Fruit fly (Drosophila melanogaster) whole organism, embryonic: ENCODE measurements around the gene CG5793.

Source experiments
- Abd-B ChIP-seq: fragments of 200-800 bp; sonication (Bioruptor generic); optimal IDR thresholded peaks from 2 replicates; lab custom pipeline; 2018; ENCODE audit warnings: missing biosample characterization, mild to moderate bottlenecking, missing genetic modification characterization, moderate library complexity
- Ada2b ChIP-seq: fragments of 200-800 bp; sonication (Bioruptor generic); IDR thresholded peaks from 2 replicates; pipeline ENCODE4 v1.3.6; 2022; ENCODE audit warnings: missing biosample characterization, missing genetic modification characterization
- Antp ChIP-seq: fragments of 200-800 bp; sonication (Bioruptor generic); optimal IDR thresholded peaks from 3 replicates; lab custom pipeline; 2016; ENCODE audit warnings: missing biosample characterization, missing genetic modification characterization
- CG10462 ChIP-seq: fragments of 200-800 bp; sonication (Bioruptor generic); optimal IDR thresholded peaks from 2 replicates; lab custom pipeline; 2016; ENCODE audit warnings: missing biosample characterization, missing genetic modification characterization
- CG14667 ChIP-seq: fragments of 200-800 bp; sonication (Bioruptor generic); IDR thresholded peaks from 2 replicates; pipeline ENCODE4 v1.3.6; 2022; ENCODE audit warnings: missing biosample characterization, missing genetic modification characterization
- CG15073 ChIP-seq: fragments of 200-800 bp; sonication (Bioruptor generic); optimal IDR thresholded peaks from 2 replicates; lab custom pipeline; 2016; ENCODE audit warnings: missing biosample characterization, missing genetic modification characterization
- CG17385 ChIP-seq: fragments of 200-800 bp; sonication (Bioruptor generic); optimal IDR thresholded peaks from 3 replicates; lab custom pipeline; 2018; ENCODE audit warnings: missing biosample characterization, mild to moderate bottlenecking, missing genetic modification characterization
- CG2116 ChIP-seq: fragments of 200-800 bp; sonication (Bioruptor generic); optimal IDR thresholded peaks from 3 replicates; lab custom pipeline; 2018; ENCODE audit warnings: missing biosample characterization, mild to moderate bottlenecking, missing genetic modification characterization
- CG2875 ChIP-seq: fragments of 200-800 bp; sonication (Bioruptor generic); optimal IDR thresholded peaks from 2 replicates; lab custom pipeline; 2017; ENCODE audit warnings: missing biosample characterization, mild to moderate bottlenecking, missing genetic modification characterization, missing genetic modification reagents
- CG30431 ChIP-seq: fragments of 200-800 bp; sonication (Bioruptor generic); optimal IDR thresholded peaks from 2 replicates; lab custom pipeline; 2017; ENCODE audit warnings: missing biosample characterization, missing genetic modification characterization
- CG5245 ChIP-seq: fragments of 200-800 bp; sonication (Bioruptor generic); optimal IDR thresholded peaks from 3 replicates; lab custom pipeline; 2016; ENCODE audit warnings: missing biosample characterization, missing genetic modification characterization
- CG6175 ChIP-seq: fragments of 200-800 bp; sonication (Bioruptor generic); IDR thresholded peaks from 3 replicates; pipeline ENCODE4 v1.3.6; 2022; ENCODE audit warnings: missing biosample characterization, missing genetic modification characterization
- CG6683 ChIP-seq: fragments of 200-800 bp; sonication (Bioruptor generic); optimal IDR thresholded peaks from 2 replicates; lab custom pipeline; 2017; ENCODE audit warnings: missing biosample characterization, mild to moderate bottlenecking, missing genetic modification characterization, missing genetic modification reagents
- CG8765 ChIP-seq: fragments of 200-800 bp; sonication (Bioruptor generic); IDR thresholded peaks from 2 replicates; pipeline ENCODE4 v1.3.6; 2022; ENCODE audit warnings: missing biosample characterization, missing genetic modification characterization
- CG9215 ChIP-seq: fragments of 200-800 bp; sonication (Bioruptor generic); IDR thresholded peaks from 2 replicates; pipeline ENCODE4 v1.3.6; 2022; ENCODE audit warnings: missing biosample characterization, missing genetic modification characterization
- Dp ChIP-seq: fragments of 200-800 bp; sonication (Bioruptor generic); optimal IDR thresholded peaks from 2 replicates; lab custom pipeline; 2018; ENCODE audit warnings: missing biosample characterization, mild to moderate bottlenecking, missing genetic modification characterization, moderate library complexity
- Hmr ChIP-seq: fragments of 200-800 bp; sonication (Bioruptor generic); optimal IDR thresholded peaks from 3 replicates; lab custom pipeline; 2017; ENCODE audit warnings: mild to moderate bottlenecking, missing biosample characterization, missing genetic modification reagents, missing genetic modification characterization
- Hmx ChIP-seq: fragments of 200-800 bp; sonication (Bioruptor generic); optimal IDR thresholded peaks from 2 replicates; lab custom pipeline; 2016; ENCODE audit warnings: missing biosample characterization, missing genetic modification characterization
- Kr ChIP-seq: fragments of 200-800 bp; sonication (Bioruptor generic); optimal IDR thresholded peaks from 2 replicates; lab custom pipeline; 2017; ENCODE audit warnings: missing biosample characterization, mild to moderate bottlenecking, missing genetic modification characterization
- Myb ChIP-seq: fragments of 200-800 bp; sonication (Bioruptor generic); optimal IDR thresholded peaks from 2 replicates; lab custom pipeline; 2016; ENCODE audit warnings: missing biosample characterization, missing genetic modification characterization
- Six4 ChIP-seq: fragments of 200-800 bp; sonication (Bioruptor generic); optimal IDR thresholded peaks from 2 replicates; lab custom pipeline; 2016; ENCODE audit warnings: missing biosample characterization, missing genetic modification characterization
- TFAM ChIP-seq: fragments of 200-800 bp; sonication (Bioruptor generic); optimal IDR thresholded peaks from 2 replicates; lab custom pipeline; 2017; ENCODE audit warnings: missing biosample characterization, missing genetic modification characterization, inconsistent platforms
- Xbp1 ChIP-seq: fragments of 200-800 bp; sonication (Bioruptor generic); optimal IDR thresholded peaks from 3 replicates; lab custom pipeline; 2016; ENCODE audit warnings: missing biosample characterization, mild to moderate bottlenecking, missing genetic modification characterization
- aop ChIP-seq: fragments of 200-800 bp; sonication (Bioruptor generic); IDR thresholded peaks from 2 replicates; pipeline ENCODE4 v1.3.6; 2022; ENCODE audit warnings: missing biosample characterization, missing genetic modification characterization
- bab2 ChIP-seq: fragments of 200-800 bp; sonication (Bioruptor generic); optimal IDR thresholded peaks from 2 replicates; lab custom pipeline; 2016; ENCODE audit warnings: missing biosample characterization, missing genetic modification characterization
- bigmax ChIP-seq: fragments of 200-800 bp; sonication (Bioruptor generic); optimal IDR thresholded peaks from 2 replicates; lab custom pipeline; 2018; ENCODE audit warnings: missing biosample characterization, mild to moderate bottlenecking, missing genetic modification characterization
- btn ChIP-seq: fragments of 200-800 bp; sonication (Bioruptor generic); optimal IDR thresholded peaks from 2 replicates; lab custom pipeline; 2016; ENCODE audit warnings: missing biosample characterization, missing genetic modification characterization
- cad ChIP-seq: fragments of >200 bp; optimal IDR thresholded peaks from 2 replicates; lab custom pipeline; 2017; ENCODE audit warnings: missing biosample characterization, missing genetic modification characterization
- cas ChIP-seq: fragments of 200-800 bp; sonication (Bioruptor generic); IDR thresholded peaks from 2 replicates; pipeline ENCODE4 v1.3.6; 2022; ENCODE audit warnings: missing biosample characterization, missing genetic modification characterization
- caup ChIP-seq: fragments of 200-800 bp; sonication (Bioruptor generic); optimal IDR thresholded peaks from 3 replicates; lab custom pipeline; 2017; ENCODE audit warnings: missing biosample characterization, mild to moderate bottlenecking, missing genetic modification characterization, moderate library complexity; ENCODE audit not compliant: severe bottlenecking
- cwo ChIP-seq: fragments of 200-800 bp; sonication (Bioruptor generic); optimal IDR thresholded peaks from 3 replicates; lab custom pipeline; 2017; ENCODE audit warnings: missing biosample characterization, missing genetic modification characterization, mild to moderate bottlenecking, moderate library complexity, missing genetic modification reagents
- danr ChIP-seq: fragments of 200-800 bp; sonication (Bioruptor generic); IDR thresholded peaks from 2 replicates; pipeline ENCODE4 v1.3.6; 2022; ENCODE audit warnings: missing biosample characterization, missing genetic modification characterization
- eve ChIP-seq, 2 experiments: fragments of >200 bp; optimal IDR thresholded peaks; 2 replicates each; lab custom pipeline; 2017; ENCODE audit warnings: missing biosample characterization in 2 of 2, missing genetic modification characterization in 2 of 2
- fu2 ChIP-seq: fragments of 200-800 bp; sonication (Bioruptor generic); optimal IDR thresholded peaks from 2 replicates; lab custom pipeline; 2016; ENCODE audit warnings: missing biosample characterization, missing genetic modification characterization
- gro ChIP-seq: fragments of 200-800 bp; sonication (Bioruptor generic); optimal IDR thresholded peaks from 2 replicates; lab custom pipeline; 2016; ENCODE audit warnings: missing biosample characterization, missing genetic modification characterization
- gt ChIP-seq: fragments of 200-800 bp; sonication (Bioruptor generic); IDR thresholded peaks from 2 replicates; pipeline ENCODE4 v1.3.6; 2022; ENCODE audit warnings: missing biosample characterization, missing genetic modification characterization
- ind ChIP-seq: fragments of 200-800 bp; sonication (Bioruptor generic); optimal IDR thresholded peaks from 3 replicates; lab custom pipeline; 2016; ENCODE audit warnings: missing biosample characterization, missing genetic modification characterization
- mld ChIP-seq: fragments of 200-800 bp; sonication (Bioruptor generic); IDR thresholded peaks from 3 replicates; pipeline ENCODE4 v1.3.6; 2022; ENCODE audit warnings: missing biosample characterization, missing genetic modification characterization; ENCODE audit not compliant: partially characterized antibody
- nom ChIP-seq: fragments of 200-800 bp; sonication (Bioruptor generic); optimal IDR thresholded peaks from 2 replicates; lab custom pipeline; 2017; ENCODE audit warnings: missing biosample characterization, missing genetic modification characterization, mild to moderate bottlenecking, moderate library complexity, missing genetic modification reagents
- pb ChIP-seq: fragments of 200-800 bp; sonication (Bioruptor generic); optimal IDR thresholded peaks from 3 replicates; lab custom pipeline; 2016; ENCODE audit warnings: missing biosample characterization, missing genetic modification characterization
- peb ChIP-seq: fragments of 200-800 bp; sonication (Bioruptor generic); IDR thresholded peaks from 2 replicates; pipeline ENCODE4 v1.3.6; 2022; ENCODE audit warnings: missing biosample characterization, missing genetic modification characterization
- pum ChIP-seq: fragments of 200-800 bp; sonication (Bioruptor generic); optimal IDR thresholded peaks from 2 replicates; lab custom pipeline; 2016; ENCODE audit warnings: missing biosample characterization, missing genetic modification characterization
- run ChIP-seq: fragments of 200-800 bp; sonication (Bioruptor generic); optimal IDR thresholded peaks from 3 replicates; lab custom pipeline; 2018; ENCODE audit warnings: missing biosample characterization, mild to moderate bottlenecking, missing genetic modification characterization
- sc ChIP-seq, 3 experiments: fragments of >200 bp in 2 of 3; fragments of 200-800 bp in 1 of 3; sonication (Bioruptor generic) in 1 of 3; optimal IDR thresholded peaks; 2 replicates in 2 of 3; 3 replicates in 1 of 3; lab custom pipeline; 2017; ENCODE audit warnings: mild to moderate bottlenecking in 1 of 3, missing biosample characterization in 1 of 3, missing genetic modification characterization in 1 of 3, missing genetic modification reagents in 1 of 3
- schlank ChIP-seq: fragments of 200-800 bp; sonication (Bioruptor generic); optimal IDR thresholded peaks from 2 replicates; lab custom pipeline; 2018; ENCODE audit warnings: missing biosample characterization, mild to moderate bottlenecking, missing genetic modification characterization
- tup ChIP-seq: fragments of 200-800 bp; sonication (Bioruptor generic); optimal IDR thresholded peaks from 2 replicates; lab custom pipeline; 2016; ENCODE audit warnings: missing biosample characterization, mild to moderate bottlenecking, missing genetic modification characterization, moderate library complexity
- twi ChIP-seq: fragments of 200-800 bp; optimal IDR thresholded peaks from 2 replicates; lab custom pipeline; 2019; ENCODE audit warnings: missing biosample characterization, mild to moderate bottlenecking, missing genetic modification characterization, moderate library complexity
- wdn ChIP-seq: fragments of 200-800 bp; sonication (Bioruptor generic); IDR thresholded peaks from 2 replicates; pipeline ENCODE4 v1.3.6; 2022; ENCODE audit warnings: missing biosample characterization, missing genetic modification characterization
- zf30C ChIP-seq: fragments of 200-800 bp; sonication (Bioruptor generic); optimal IDR thresholded peaks from 3 replicates; lab custom pipeline; 2018; ENCODE audit warnings: missing biosample characterization, mild to moderate bottlenecking, missing genetic modification characterization

Gene CG5793

dm6 chr3R:21112742-21113465, 14.5 kb upstream of the CG5793 start (continued):
- TF ChIP-seq CG6683 (GFP tag; lab: Kevin White, UChicago) (no peak), Xbp1 (GFP tag; lab: Kevin White, UChicago) (peak; percentile 92), fu2 (GFP tag; lab: Kevin White, UChicago) (peak; percentile 86), gt (peak; percentile 44; the same call in 1 of the 2 replicates), danr (GFP tag; lab: Robert Waterston, UW) (peak; percentile 64), Ada2b (GFP tag; lab: Robert Waterston, UW) (peak; percentile 90), CG14667 (GFP tag; lab: Robert Waterston, UW) (peak; percentile 73), nom (GFP tag; lab: Kevin White, UChicago) (no peak), CG5245 (GFP tag; lab: Kevin White, UChicago) (peak; percentile 77), CG2116 (peak; percentile 52), CG8765 (GFP tag; lab: Robert Waterston, UW) (0 out of 2 replicates have a peak, but pooled peaks have one; percentile 47), twi (tag; lab: Kevin White, UChicago) (peak; percentile 45), peb (GFP tag; lab: Robert Waterston, UW) (peak; percentile 74), CG6175 (GFP tag; lab: Robert Waterston, UW) (peak; percentile 46; the same call in 1 of the 3 replicates), CG30431 (GFP tag; lab: Kevin White, UChicago) (peak; percentile 78), gro (GFP tag; lab: Kevin White, UChicago) (peak; percentile 94), Kr (GFP tag; lab: Kevin White, UChicago) (peak; percentile 25), CG10462 (GFP tag; lab: Kevin White, UChicago) (peak; percentile 74), Dp (no peak), pb (peak; percentile 88), Abd-B (GFP tag; lab: Kevin White, UChicago) (peak; percentile 73), tup (peak; percentile 84), bigmax (GFP tag; lab: Kevin White, UChicago) (peak; percentile 27), cad (GFP tag; lab: Kevin White, UChicago) (no peak), cas (GFP tag; lab: Robert Waterston, UW) (peak; percentile 77), mld (GFP tag; lab: Robert Waterston, UW) (no peak), zf30C (peak; percentile 88), eve (GFP tag; optimal IDR thresholded peaks at IDR 0.05; lab: Kevin White, UChicago) (no peak), TFAM (GFP tag; lab: Kevin White, UChicago) (peak; percentile 67), Myb (GFP tag; lab: Kevin White, UChicago) (peak; percentile 77), bab2 (GFP tag; lab: Kevin White, UChicago) (peak; percentile 93), run (peak; percentile 81), caup (GFP tag; lab: Kevin White, UChicago) (peak; percentile 89), CG2875 (GFP tag; lab: Kevin White, UChicago) (peak; percentile 89), schlank (tag; lab: Kevin White, UChicago) (peak; percentile 72), Six4 (GFP tag; lab: Kevin White, UChicago) (peak; percentile 63), CG9215 (GFP tag; lab: Robert Waterston, UW) (peak; percentile 61), Hmr (GFP tag; lab: Kevin White, UChicago) (peak; percentile 90), pum (peak; percentile 86), btn (GFP tag; lab: Kevin White, UChicago) (peak; percentile 87), cwo (GFP tag; lab: Kevin White, UChicago) (peak; percentile 49), CG17385 (GFP tag; lab: Kevin White, UChicago) (peak; percentile 83), ind (GFP tag; lab: Kevin White, UChicago) (peak; percentile 50), CG15073 (GFP tag; lab: Kevin White, UChicago) (no peak), Hmx (GFP tag; lab: Kevin White, UChicago) (peak; percentile 59), wdn (GFP tag; lab: Robert Waterston, UW) (peak; percentile 84), aop (GFP tag; lab: Robert Waterston, UW) (peak; percentile 35; the same call in 1 of the 2 replicates), sc (optimal IDR thresholded peaks at IDR 0.05; lab: Kevin White, UChicago) (no peak), sc (GFP tag; optimal IDR thresholded peaks at IDR 0.05; lab: Kevin White, UChicago) (peak; percentile 72), Antp (GFP tag; lab: Kevin White, UChicago) (peak; percentile 88)
